Fruit fly (Drosophila melanogaster) whole organism, embryonic: ENCODE measurements around the gene Tgt.

Experiments used
- Atf-2 ChIP-seq: fragments of 200-800 bp; sonication (Bioruptor generic); optimal IDR thresholded peaks from 2 replicates; lab custom pipeline; 2016; ENCODE audit warnings: missing biosample characterization, missing genetic modification characterization
- CG10267 ChIP-seq: fragments of 200-800 bp; sonication (Bioruptor generic); optimal IDR thresholded peaks from 2 replicates; lab custom pipeline; 2018; ENCODE audit warnings: missing biosample characterization, mild to moderate bottlenecking, missing genetic modification characterization, moderate library complexity
- CG11093 ChIP-seq: fragments of 200-800 bp; sonication (Bioruptor generic); IDR thresholded peaks from 3 replicates; pipeline ENCODE4 v1.3.6; 2022; ENCODE audit warnings: missing biosample characterization, missing genetic modification characterization
- CG12219 ChIP-seq: fragments of 200-800 bp; sonication (Bioruptor generic); optimal IDR thresholded peaks from 3 replicates; lab custom pipeline; 2018; ENCODE audit warnings: missing biosample characterization, mild to moderate bottlenecking, missing genetic modification characterization
- CG15479 ChIP-seq: fragments of 200-800 bp; sonication (Bioruptor generic); optimal IDR thresholded peaks from 3 replicates; lab custom pipeline; 2019; ENCODE audit warnings: missing biosample characterization, mild to moderate bottlenecking, missing genetic modification characterization, moderate library complexity
- CG15601 ChIP-seq: fragments of 200-800 bp; sonication (Bioruptor generic); optimal IDR thresholded peaks from 3 replicates; lab custom pipeline; 2019; ENCODE audit warnings: missing biosample characterization, mild to moderate bottlenecking, missing genetic modification characterization, moderate library complexity
- CG1603 ChIP-seq: fragments of 200-800 bp; sonication (Bioruptor generic); optimal IDR thresholded peaks from 2 replicates; lab custom pipeline; 2019; ENCODE audit warnings: missing biosample characterization, mild to moderate bottlenecking, missing genetic modification characterization, moderate library complexity
- CG16863 ChIP-seq: fragments of 200-800 bp; sonication (Bioruptor generic); optimal IDR thresholded peaks from 3 replicates; lab custom pipeline; 2016; ENCODE audit warnings: missing biosample characterization, missing genetic modification characterization
- CG17359 ChIP-seq: fragments of 200-800 bp; sonication (Bioruptor generic); optimal IDR thresholded peaks from 3 replicates; lab custom pipeline; 2018; ENCODE audit warnings: missing biosample characterization, mild to moderate bottlenecking, missing genetic modification characterization, moderate library complexity
- CG17612 ChIP-seq: fragments of 200-800 bp; sonication (Bioruptor generic); IDR thresholded peaks from 2 replicates; pipeline ENCODE4 v1.3.6; 2022; ENCODE audit warnings: missing biosample characterization, missing genetic modification characterization
- CG18262 ChIP-seq: fragments of 200-800 bp; optimal IDR thresholded peaks from 3 replicates; lab custom pipeline; 2019; ENCODE audit warnings: missing biosample characterization, mild to moderate bottlenecking, missing genetic modification characterization, moderate library complexity
- CG1832 ChIP-seq: fragments of 200-800 bp; sonication (Bioruptor generic); optimal IDR thresholded peaks from 2 replicates; lab custom pipeline; 2017; ENCODE audit warnings: missing biosample characterization, mild to moderate bottlenecking, missing genetic modification characterization, inconsistent platforms
- CG3281 ChIP-seq: fragments of 200-800 bp; sonication (Bioruptor generic); optimal IDR thresholded peaks from 3 replicates; lab custom pipeline; 2017; ENCODE audit warnings: missing biosample characterization, mild to moderate bottlenecking, missing genetic modification characterization
- CG34224 ChIP-seq: fragments of 200-800 bp; sonication (Bioruptor generic); IDR thresholded peaks from 3 replicates; pipeline ENCODE4 v1.3.6; 2022; ENCODE audit warnings: missing biosample characterization, missing genetic modification characterization; ENCODE audit not compliant: partially characterized antibody
- CG34376 ChIP-seq: fragments of 200-800 bp; sonication (Bioruptor generic); optimal IDR thresholded peaks from 2 replicates; lab custom pipeline; 2018; ENCODE audit warnings: missing biosample characterization, mild to moderate bottlenecking, missing genetic modification characterization
- CG3838 ChIP-seq: fragments of 200-800 bp; sonication (Bioruptor generic); optimal IDR thresholded peaks from 3 replicates; lab custom pipeline; 2016; ENCODE audit warnings: missing biosample characterization, missing genetic modification characterization
- CG4328 ChIP-seq: fragments of 200-800 bp; sonication (Bioruptor generic); optimal IDR thresholded peaks from 3 replicates; lab custom pipeline; 2017; ENCODE audit warnings: missing biosample characterization, missing genetic modification reagents, missing genetic modification characterization
- CG43689 ChIP-seq: fragments of 200-800 bp; sonication (Bioruptor generic); IDR thresholded peaks from 2 replicates; pipeline ENCODE4 v1.3.6; 2022; ENCODE audit warnings: missing biosample characterization, missing genetic modification characterization
- CG6854 ChIP-seq: fragments of 200-800 bp; sonication (Bioruptor generic); optimal IDR thresholded peaks from 3 replicates; lab custom pipeline; 2017; ENCODE audit warnings: missing biosample characterization, mild to moderate bottlenecking, missing genetic modification characterization
- CG7963 ChIP-seq: fragments of 200-800 bp; sonication (Bioruptor generic); IDR thresholded peaks from 3 replicates; pipeline ENCODE4 v1.3.6; 2022; ENCODE audit warnings: missing biosample characterization, missing genetic modification characterization; ENCODE audit not compliant: partially characterized antibody
- CG8765 ChIP-seq: fragments of 200-800 bp; sonication (Bioruptor generic); IDR thresholded peaks from 2 replicates; pipeline ENCODE4 v1.3.6; 2022; ENCODE audit warnings: missing biosample characterization, missing genetic modification characterization
- CG8924 ChIP-seq: fragments of 200-800 bp; optimal IDR thresholded peaks from 3 replicates; lab custom pipeline; 2019; ENCODE audit warnings: missing biosample characterization, mild to moderate bottlenecking, missing genetic modification characterization, moderate library complexity
- CTCF ChIP-seq: fragments of 200-800 bp; sonication (Bioruptor generic); optimal IDR thresholded peaks from 2 replicates; lab custom pipeline; 2017; ENCODE audit warnings: missing biosample characterization, mild to moderate bottlenecking, missing genetic modification characterization, moderate library complexity
- D ChIP-seq, 2 experiments: fragments of 200-800 bp in 1 of 2; fragments of >200 bp in 1 of 2; sonication (Bioruptor generic) in 1 of 2; optimal IDR thresholded peaks; 2 replicates in 1 of 2; 3 replicates in 1 of 2; lab custom pipeline; 2017; ENCODE audit warnings: mild to moderate bottlenecking in 1 of 2, missing biosample characterization in 1 of 2, missing genetic modification characterization in 1 of 2, missing genetic modification reagents in 1 of 2
- D19A ChIP-seq: fragments of 200-800 bp; optimal IDR thresholded peaks from 3 replicates; lab custom pipeline; 2019; ENCODE audit warnings: missing biosample characterization, mild to moderate bottlenecking, missing genetic modification characterization, moderate library complexity
- Dp ChIP-seq: fragments of 200-800 bp; sonication (Bioruptor generic); optimal IDR thresholded peaks from 2 replicates; lab custom pipeline; 2018; ENCODE audit warnings: missing biosample characterization, mild to moderate bottlenecking, missing genetic modification characterization, moderate library complexity
- Fer2 ChIP-seq: fragments of 200-800 bp; sonication (Bioruptor generic); optimal IDR thresholded peaks from 2 replicates; lab custom pipeline; 2018; ENCODE audit warnings: missing biosample characterization, mild to moderate bottlenecking, missing genetic modification characterization, moderate library complexity
- HmgZ ChIP-seq: fragments of 200-800 bp; sonication (Bioruptor generic); optimal IDR thresholded peaks from 2 replicates; lab custom pipeline; 2018; ENCODE audit warnings: missing biosample characterization, mild to moderate bottlenecking, missing genetic modification characterization
- Opbp ChIP-seq: fragments of 200-800 bp; sonication (Bioruptor generic); IDR thresholded peaks from 3 replicates; pipeline ENCODE4 v1.3.6; 2022; ENCODE audit warnings: missing biosample characterization, missing genetic modification characterization; ENCODE audit not compliant: partially characterized antibody
- Pdp1 ChIP-seq, 2 experiments: fragments of 200-800 bp; sonication (Bioruptor generic); optimal IDR thresholded peaks; 3 replicates each; lab custom pipeline; 2016; ENCODE audit warnings: missing biosample characterization in 2 of 2, missing genetic modification characterization in 2 of 2, mild to moderate bottlenecking in 1 of 2, moderate library complexity in 1 of 2
- ap ChIP-seq: fragments of 200-800 bp; sonication (Bioruptor generic); IDR thresholded peaks from 2 replicates; pipeline ENCODE4 v1.3.6; 2022; ENCODE audit warnings: missing biosample characterization, missing genetic modification characterization
- ci ChIP-seq: fragments of 200-800 bp; sonication (Bioruptor generic); IDR thresholded peaks from 3 replicates; pipeline ENCODE4 v1.3.6; 2022; ENCODE audit warnings: missing biosample characterization, missing genetic modification characterization
- crol ChIP-seq: fragments of 200-800 bp; sonication (Bioruptor generic); IDR thresholded peaks from 2 replicates; pipeline ENCODE4 v1.3.6; 2022; ENCODE audit warnings: missing biosample characterization, missing genetic modification characterization
- danr ChIP-seq: fragments of 200-800 bp; sonication (Bioruptor generic); IDR thresholded peaks from 2 replicates; pipeline ENCODE4 v1.3.6; 2022; ENCODE audit warnings: missing biosample characterization, missing genetic modification characterization
- dimm ChIP-seq: fragments of 200-800 bp; sonication (Bioruptor generic); IDR thresholded peaks from 2 replicates; pipeline ENCODE4 v1.3.6; 2022; ENCODE audit warnings: missing biosample characterization, missing genetic modification characterization
- dpn ChIP-seq, 2 experiments: fragments of 200-800 bp; sonication (Bioruptor generic); optimal IDR thresholded peaks; 3 replicates each; lab custom pipeline; 2016; ENCODE audit warnings: missing biosample characterization in 2 of 2, missing genetic modification characterization in 2 of 2
- ems ChIP-seq: fragments of 200-800 bp; sonication (Bioruptor generic); optimal IDR thresholded peaks from 3 replicates; lab custom pipeline; 2016; ENCODE audit warnings: missing biosample characterization, missing genetic modification characterization
- en ChIP-seq: fragments of 200-800 bp; sonication (Bioruptor generic); optimal IDR thresholded peaks from 2 replicates; lab custom pipeline; 2016; ENCODE audit warnings: missing biosample characterization, missing genetic modification characterization
- exex ChIP-seq: fragments of 200-800 bp; sonication (Bioruptor generic); optimal IDR thresholded peaks from 4 replicates; lab custom pipeline; 2018; ENCODE audit warnings: missing biosample characterization, mild to moderate bottlenecking, missing genetic modification characterization, moderate library complexity
- mirr ChIP-seq: fragments of 200-800 bp; sonication (Bioruptor generic); optimal IDR thresholded peaks from 3 replicates; lab custom pipeline; 2018; ENCODE audit warnings: missing biosample characterization, mild to moderate bottlenecking, missing genetic modification characterization
- nerfin-1 ChIP-seq: fragments of 200-800 bp; sonication (Bioruptor generic); optimal IDR thresholded peaks from 3 replicates; lab custom pipeline; 2019; ENCODE audit warnings: missing biosample characterization, mild to moderate bottlenecking, missing genetic modification characterization, moderate library complexity
- p53 ChIP-seq: fragments of 200-800 bp; sonication (Bioruptor generic); optimal IDR thresholded peaks from 2 replicates; lab custom pipeline; 2016; ENCODE audit warnings: missing biosample characterization, missing genetic modification characterization
- phol ChIP-seq: fragments of 200-800 bp; sonication (Bioruptor generic); optimal IDR thresholded peaks from 3 replicates; lab custom pipeline; 2018; ENCODE audit warnings: missing biosample characterization, mild to moderate bottlenecking, missing genetic modification characterization, moderate library complexity
- row ChIP-seq: fragments of 200-800 bp; sonication (Bioruptor generic); IDR thresholded peaks from 3 replicates; pipeline ENCODE4 v1.3.6; 2022; ENCODE audit warnings: missing biosample characterization, missing genetic modification characterization
- sens ChIP-seq: fragments of 200-800 bp; sonication (Bioruptor generic); peaks from one replicate; lab custom pipeline; 2016; ENCODE audit warnings: missing biosample characterization, missing genetic modification characterization
- slbo ChIP-seq: fragments of 200-800 bp; sonication (Bioruptor generic); IDR thresholded peaks from 2 replicates; pipeline ENCODE4 v1.3.6; 2022; ENCODE audit warnings: missing biosample characterization, missing genetic modification characterization
- so ChIP-seq: fragments of 200-800 bp; sonication (Bioruptor generic); IDR thresholded peaks from 3 replicates; pipeline ENCODE4 v1.3.6; 2022; ENCODE audit warnings: missing biosample characterization, missing genetic modification characterization
- sob ChIP-seq: fragments of 200-800 bp; sonication (Bioruptor generic); IDR thresholded peaks from 2 replicates; pipeline ENCODE4 v1.3.6; 2022; ENCODE audit warnings: missing biosample characterization, missing genetic modification characterization
- tll ChIP-seq, 2 experiments: fragments of 200-800 bp in 1 of 2; fragments of >200 bp in 1 of 2; sonication (Bioruptor generic) in 1 of 2; optimal IDR thresholded peaks; 2 replicates each; lab custom pipeline; 2017 to 2019; ENCODE audit warnings: missing biosample characterization in 2 of 2, missing genetic modification characterization in 2 of 2, mild to moderate bottlenecking in 1 of 2, moderate library complexity in 1 of 2
- z ChIP-seq: fragments of 200-800 bp; sonication (Bioruptor generic); IDR thresholded peaks from 3 replicates; pipeline ENCODE4 v1.3.6; 2022; ENCODE audit warnings: missing biosample characterization, missing genetic modification characterization

The Tgt gene

DNA sequence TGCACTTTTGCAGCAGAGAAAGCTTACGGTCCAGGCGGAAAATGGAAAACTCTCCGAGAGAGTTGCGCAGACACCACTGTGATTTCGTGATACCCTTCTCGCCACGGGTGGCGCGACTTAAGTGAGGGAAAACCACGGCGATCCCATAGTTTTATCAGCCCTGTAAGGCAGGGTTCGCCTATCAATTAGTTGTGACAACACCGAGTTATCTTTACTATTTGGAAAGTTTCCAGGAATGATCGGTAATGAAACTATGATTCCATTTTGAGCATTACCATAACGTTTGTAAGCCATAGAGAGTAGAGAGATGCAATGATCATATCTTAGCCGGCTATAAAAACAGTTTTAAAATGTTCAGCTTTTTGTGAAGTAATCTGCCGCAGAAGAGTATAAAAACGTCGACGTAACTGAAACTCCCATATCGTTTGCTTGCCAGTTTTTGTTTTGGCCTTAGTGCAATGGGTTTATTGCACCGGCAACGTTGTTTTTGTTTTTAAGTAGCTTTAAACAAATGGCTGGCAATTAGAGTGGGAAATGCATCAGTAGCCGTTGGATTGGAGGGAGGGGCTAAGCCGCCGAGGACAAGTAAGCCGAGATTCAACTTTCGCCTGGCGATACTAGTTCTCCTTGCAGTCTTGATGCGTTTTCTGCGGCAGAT is 27.1 kb upstream of the Tgt start (continued):
- TF ChIP-seq CG6854 (GFP tag; lab: Kevin White, UChicago), result no peak
- TF ChIP-seq CG8924, result peak; percentile 14
- TF ChIP-seq tll (GFP tag; optimal IDR thresholded peaks at IDR 0.05; lab: Kevin White, UChicago), result no peak
- TF ChIP-seq CG15479 (GFP tag; lab: Kevin White, UChicago), result peak; percentile 3
- no peak for TF ChIP-seq ap
- peak; percentile 41; the same call in 2 of the 3 replicates for TF ChIP-seq row
- TF ChIP-seq CG3838, result no peak
- no peak for TF ChIP-seq CG10267 (tag; lab: Kevin White, UChicago)
- no peak for TF ChIP-seq Opbp (GFP tag; lab: Robert Waterston, UW)
- TF ChIP-seq D19A (tag; lab: Kevin White, UChicago), result peak; percentile 91

DNA sequence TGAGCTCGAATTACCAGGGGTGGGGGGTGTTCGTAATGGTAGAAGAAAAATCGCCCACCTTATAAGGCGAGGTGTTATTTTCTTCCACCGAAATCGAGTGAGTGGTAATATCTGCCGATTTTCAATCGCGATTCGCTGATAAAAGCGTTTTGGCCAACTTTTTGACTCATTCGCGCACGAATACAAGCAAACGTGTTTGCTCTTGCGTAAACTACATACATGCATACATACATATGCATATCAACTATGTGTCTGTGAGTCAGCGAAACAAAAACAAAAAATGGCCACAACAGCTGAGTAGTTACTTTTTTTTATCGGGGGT is 26.5 kb upstream of the Tgt start:
- TF ChIP-seq en (GFP tag; lab: Kevin White, UChicago), result no peak
- TF ChIP-seq mirr, result peak; percentile 33
- TF ChIP-seq CG15601, result no peak
- TF ChIP-seq danr (GFP tag; lab: Robert Waterston, UW), result no peak
- TF ChIP-seq D (optimal IDR thresholded peaks at IDR 0.05; lab: Kevin White, UChicago), result no peak
- TF ChIP-seq D (GFP tag; optimal IDR thresholded peaks at IDR 0.05; lab: Kevin White, UChicago), result no peak
- TF ChIP-seq sob (GFP tag; lab: Robert Waterston, UW), result no peak
- peak; percentile 20 for TF ChIP-seq HmgZ
- no peak for TF ChIP-seq CG34224
- no peak for TF ChIP-seq CG17612
- peak in 1 of 2 experiments; percentile 92 for TF ChIP-seq Pdp1 (GFP tag; optimal IDR thresholded peaks at IDR 0.05; lab: Kevin White, UChicago)
- TF ChIP-seq CG34376 (GFP tag; lab: Kevin White, UChicago), result peak; percentile 20
- no peak for TF ChIP-seq CG12219 (GFP tag; lab: Kevin White, UChicago)
- no peak for TF ChIP-seq Fer2 (tag; lab: Kevin White, UChicago)
- TF ChIP-seq nerfin-1 (tag; lab: Kevin White, UChicago), result no peak
- no peak for TF ChIP-seq ci (GFP tag; lab: Robert Waterston, UW)
- TF ChIP-seq CG11093 (GFP tag; lab: Robert Waterston, UW), result no peak
- TF ChIP-seq slbo (GFP tag; lab: Robert Waterston, UW), result 0 out of 2 replicates have a peak, but pooled peaks have one; percentile 8
- peak; percentile 60 for TF ChIP-seq sens (GFP tag; lab: Kevin White, UChicago)
- no peak for TF ChIP-seq ems
- TF ChIP-seq CG4328 (GFP tag; lab: Kevin White, UChicago), result no peak
- no peak for TF ChIP-seq CG1832 (GFP tag; lab: Kevin White, UChicago)
- TF ChIP-seq CG43689 (GFP tag; lab: Robert Waterston, UW), result no peak
- TF ChIP-seq CG18262 (tag; lab: Kevin White, UChicago), result no peak
- no peak for TF ChIP-seq dimm (GFP tag; lab: Robert Waterston, UW)
- TF ChIP-seq CG1603, result no peak
- peak; percentile 64 for TF ChIP-seq exex (tag; lab: Kevin White, UChicago)
- TF ChIP-seq Atf-2 (GFP tag; lab: Kevin White, UChicago), result no peak
- TF ChIP-seq dpn (GFP tag; optimal IDR thresholded peaks at IDR 0.05; lab: Kevin White, UChicago), result no peak
- no peak for TF ChIP-seq CG3281 (GFP tag; lab: Kevin White, UChicago)
- TF ChIP-seq CG17359 (tag; lab: Kevin White, UChicago), result no peak
- TF ChIP-seq CTCF (GFP tag; lab: Kevin White, UChicago), result no peak
- TF ChIP-seq Dp (GFP tag; lab: Kevin White, UChicago), result no peak
- TF ChIP-seq crol (GFP tag; lab: Robert Waterston, UW), result no peak
- no peak for TF ChIP-seq CG8765 (GFP tag; lab: Robert Waterston, UW)
- no peak for TF ChIP-seq CG7963 (GFP tag; lab: Robert Waterston, UW)
- peak; percentile 47; the same call in 1 of the 3 replicates for TF ChIP-seq z (GFP tag; lab: Robert Waterston, UW)
- TF ChIP-seq p53 (GFP tag; lab: Kevin White, UChicago), result peak; percentile 21
- 0 out of 3 replicates have a peak, but pooled peaks have one; percentile 20 for TF ChIP-seq so
- TF ChIP-seq CG16863, result no peak
- peak; percentile 38 for TF ChIP-seq phol
